Fruit fly (Drosophila melanogaster): ENCODE measurements around the gene slow.

dm6 chr3L:4396372-4396771 lies 12.1 kb downstream of the slow start:
- TF ChIP-seq CG8478 (optimal IDR thresholded peaks at IDR 0.05): no peak
- no peak for TF ChIP-seq CTCF (optimal IDR thresholded peaks at IDR 0.05)
